Fruit fly (Drosophila melanogaster) whole organism, embryonic: ENCODE results near the gene LPCAT.
A peak's percentile ranks its signal among the peaks of the same experiment; 100 is the strongest.

Source experiments
- BtbVII ChIP-seq: fragments of 200-800 bp; sonication (Bioruptor generic); optimal IDR thresholded peaks from 3 replicates; lab custom pipeline; 2017; ENCODE audit warnings: missing biosample characterization, mild to moderate bottlenecking, missing genetic modification characterization
- CG1024 ChIP-seq: fragments of 200-800 bp; sonication (Bioruptor generic); IDR thresholded peaks from 2 replicates; pipeline ENCODE4 v1.3.6; 2022; ENCODE audit warnings: missing biosample characterization, missing genetic modification characterization
- CG10366 ChIP-seq: fragments of 200-800 bp; sonication (Bioruptor generic); IDR thresholded peaks from 2 replicates; pipeline ENCODE4 v1.3.6; 2022; ENCODE audit warnings: missing biosample characterization, missing genetic modification characterization
- CG11093 ChIP-seq: fragments of 200-800 bp; sonication (Bioruptor generic); IDR thresholded peaks from 3 replicates; pipeline ENCODE4 v1.3.6; 2022; ENCODE audit warnings: missing biosample characterization, missing genetic modification characterization
- CG12071 ChIP-seq: fragments of 200-800 bp; sonication (Bioruptor generic); optimal IDR thresholded peaks from 3 replicates; lab custom pipeline; 2018; ENCODE audit warnings: missing biosample characterization, mild to moderate bottlenecking, missing genetic modification characterization
- CG12236 ChIP-seq: fragments of 200-800 bp; sonication (Bioruptor generic); optimal IDR thresholded peaks from 2 replicates; lab custom pipeline; 2016; ENCODE audit warnings: missing biosample characterization, missing genetic modification characterization
- CG12942 ChIP-seq: fragments of 200-800 bp; sonication (Bioruptor generic); optimal IDR thresholded peaks from 3 replicates; lab custom pipeline; 2016; ENCODE audit warnings: missing biosample characterization, missing genetic modification characterization
- CG13424 ChIP-seq: fragments of 200-800 bp; sonication (Bioruptor generic); optimal IDR thresholded peaks from 2 replicates; lab custom pipeline; 2019; ENCODE audit warnings: missing biosample characterization, mild to moderate bottlenecking, missing genetic modification characterization, moderate library complexity
- CG15514 ChIP-seq: fragments of 200-800 bp; sonication (Bioruptor generic); optimal IDR thresholded peaks from 3 replicates; lab custom pipeline; 2017; ENCODE audit warnings: missing biosample characterization, missing genetic modification characterization, mild to moderate bottlenecking, moderate library complexity, missing genetic modification reagents
- CG15696 ChIP-seq: fragments of 200-800 bp; sonication (Bioruptor generic); optimal IDR thresholded peaks from 2 replicates; lab custom pipeline; 2019; ENCODE audit warnings: missing biosample characterization, mild to moderate bottlenecking, missing genetic modification characterization, moderate library complexity
- CG1603 ChIP-seq: fragments of 200-800 bp; sonication (Bioruptor generic); optimal IDR thresholded peaks from 2 replicates; lab custom pipeline; 2019; ENCODE audit warnings: missing biosample characterization, mild to moderate bottlenecking, missing genetic modification characterization, moderate library complexity
- CG34224 ChIP-seq: fragments of 200-800 bp; sonication (Bioruptor generic); IDR thresholded peaks from 3 replicates; pipeline ENCODE4 v1.3.6; 2022; ENCODE audit warnings: missing biosample characterization, missing genetic modification characterization; ENCODE audit not compliant: partially characterized antibody
- CG4328 ChIP-seq: fragments of 200-800 bp; sonication (Bioruptor generic); optimal IDR thresholded peaks from 3 replicates; lab custom pipeline; 2017; ENCODE audit warnings: missing biosample characterization, missing genetic modification reagents, missing genetic modification characterization
- CG5180 ChIP-seq: fragments of 200-800 bp; sonication (Bioruptor generic); optimal IDR thresholded peaks from 3 replicates; lab custom pipeline; 2017; ENCODE audit warnings: missing biosample characterization, missing genetic modification characterization, mild to moderate bottlenecking, moderate library complexity, missing genetic modification reagents
- CG6689 ChIP-seq: fragments of 200-800 bp; sonication (Bioruptor generic); IDR thresholded peaks from 2 replicates; pipeline ENCODE4 v1.3.6; 2022; ENCODE audit warnings: missing biosample characterization, missing genetic modification characterization
- CG8924 ChIP-seq: fragments of 200-800 bp; optimal IDR thresholded peaks from 3 replicates; lab custom pipeline; 2019; ENCODE audit warnings: missing biosample characterization, mild to moderate bottlenecking, missing genetic modification characterization, moderate library complexity
- CG9215 ChIP-seq: fragments of 200-800 bp; sonication (Bioruptor generic); IDR thresholded peaks from 2 replicates; pipeline ENCODE4 v1.3.6; 2022; ENCODE audit warnings: missing biosample characterization, missing genetic modification characterization
- CG9876 ChIP-seq: fragments of 200-800 bp; sonication (Bioruptor generic); optimal IDR thresholded peaks from 2 replicates; lab custom pipeline; 2016; ENCODE audit warnings: missing biosample characterization, missing genetic modification characterization
- Dip2 ChIP-seq: fragments of 200-800 bp; sonication (Bioruptor generic); IDR thresholded peaks from 2 replicates; pipeline ENCODE4 v1.3.6; 2022; ENCODE audit warnings: missing biosample characterization, missing genetic modification characterization
- Gug ChIP-seq: fragments of 200-800 bp; sonication (Bioruptor generic); IDR thresholded peaks from 4 replicates; pipeline ENCODE4 v1.3.6; 2022; ENCODE audit warnings: missing biosample characterization, missing genetic modification characterization
- HLH3B ChIP-seq: fragments of 200-800 bp; sonication (Bioruptor generic); IDR thresholded peaks from 2 replicates; pipeline ENCODE4 v1.3.6; 2022; ENCODE audit warnings: missing biosample characterization, missing genetic modification characterization
- Hr3 ChIP-seq: fragments of 200-800 bp; sonication (Bioruptor generic); optimal IDR thresholded peaks from 3 replicates; lab custom pipeline; 2016; ENCODE audit warnings: missing biosample characterization, missing genetic modification characterization
- Kr ChIP-seq: fragments of 200-800 bp; sonication (Bioruptor generic); optimal IDR thresholded peaks from 2 replicates; lab custom pipeline; 2017; ENCODE audit warnings: missing biosample characterization, mild to moderate bottlenecking, missing genetic modification characterization
- Med ChIP-seq: fragments of 200-800 bp; sonication (Bioruptor generic); peaks from one replicate; lab custom pipeline; 2016; ENCODE audit warnings: missing biosample characterization, missing genetic modification characterization, mild to moderate bottlenecking, inconsistent platforms, moderate library complexity
- Meics ChIP-seq: fragments of 200-800 bp; sonication (Bioruptor generic); optimal IDR thresholded peaks from 2 replicates; lab custom pipeline; 2017; ENCODE audit warnings: missing biosample characterization, mild to moderate bottlenecking, missing genetic modification characterization
- Oaz ChIP-seq: fragments of 200-800 bp; sonication (Bioruptor generic); IDR thresholded peaks from 2 replicates; pipeline ENCODE4 v1.3.6; 2022; ENCODE audit warnings: missing biosample characterization, missing genetic modification characterization
- Ravus ChIP-seq: fragments of 200-800 bp; sonication (Bioruptor generic); IDR thresholded peaks from 2 replicates; pipeline ENCODE4 v1.3.6; 2022; ENCODE audit warnings: missing biosample characterization, missing genetic modification characterization
- Rx ChIP-seq: fragments of 200-800 bp; sonication (Bioruptor generic); IDR thresholded peaks from 2 replicates; pipeline ENCODE4 v1.3.6; 2022; ENCODE audit warnings: missing biosample characterization, missing genetic modification characterization
- Spps ChIP-seq: fragments of 200-800 bp; sonication (Bioruptor generic); optimal IDR thresholded peaks from 2 replicates; lab custom pipeline; 2018; ENCODE audit warnings: missing biosample characterization, mild to moderate bottlenecking, missing genetic modification characterization
- Stat92E ChIP-seq, 3 experiments: fragments of >200 bp in 2 of 3; fragments of 200-800 bp in 1 of 3; sonication (Bioruptor generic) in 1 of 3; optimal IDR thresholded peaks; 2 replicates each; lab custom pipeline; 2017 to 2019; ENCODE audit warnings: missing biosample characterization in 3 of 3, missing genetic modification characterization in 3 of 3, mild to moderate bottlenecking in 1 of 3, moderate library complexity in 1 of 3
- Tbp ChIP-seq: fragments of >200 bp; optimal IDR thresholded peaks from 2 replicates; lab custom pipeline; 2018; ENCODE audit warnings: missing biosample characterization, missing genetic modification characterization
- YL-1 ChIP-seq: fragments of 200-800 bp; sonication (Bioruptor generic); optimal IDR thresholded peaks from 3 replicates; lab custom pipeline; 2017; ENCODE audit warnings: missing biosample characterization, mild to moderate bottlenecking, missing genetic modification characterization
- amos ChIP-seq: fragments of 200-800 bp; sonication (Bioruptor generic); IDR thresholded peaks from 2 replicates; pipeline ENCODE4 v1.3.6; 2022; ENCODE audit warnings: missing biosample characterization, missing genetic modification characterization; ENCODE audit not compliant: partially characterized antibody
- bigmax ChIP-seq: fragments of 200-800 bp; sonication (Bioruptor generic); optimal IDR thresholded peaks from 2 replicates; lab custom pipeline; 2018; ENCODE audit warnings: missing biosample characterization, mild to moderate bottlenecking, missing genetic modification characterization
- crc ChIP-seq: fragments of 200-800 bp; sonication (Bioruptor generic); optimal IDR thresholded peaks from 2 replicates; lab custom pipeline; 2016; ENCODE audit warnings: missing biosample characterization, missing genetic modification characterization
- dati ChIP-seq: fragments of 200-800 bp; sonication (Bioruptor generic); IDR thresholded peaks from 2 replicates; pipeline ENCODE4 v1.3.6; 2022; ENCODE audit warnings: missing biosample characterization, missing genetic modification characterization
- dm ChIP-seq: fragments of 200-800 bp; sonication (Bioruptor generic); optimal IDR thresholded peaks from 3 replicates; lab custom pipeline; 2016; ENCODE audit warnings: missing biosample characterization, missing genetic modification characterization
- esg ChIP-seq: fragments of 200-800 bp; sonication (Bioruptor generic); conservative IDR thresholded peaks from 2 replicates; pipeline ENCODE4 v1.3.6; 2022; ENCODE audit warnings: missing biosample characterization, missing genetic modification characterization
- ewg ChIP-seq: fragments of 200-800 bp; sonication (Bioruptor generic); optimal IDR thresholded peaks from 3 replicates; lab custom pipeline; 2017; ENCODE audit warnings: mild to moderate bottlenecking, missing biosample characterization, missing genetic modification reagents, missing genetic modification characterization
- fd96Cb ChIP-seq: fragments of 200-800 bp; sonication (Bioruptor generic); optimal IDR thresholded peaks from 2 replicates; lab custom pipeline; 2018; ENCODE audit warnings: missing biosample characterization, mild to moderate bottlenecking, missing genetic modification characterization, moderate library complexity
- insv ChIP-seq, 2 experiments: fragments of 200-800 bp; sonication (Bioruptor generic); optimal IDR thresholded peaks; 3 replicates each; lab custom pipeline; 2016 to 2018; ENCODE audit warnings: missing biosample characterization in 2 of 2, missing genetic modification characterization in 2 of 2
- jing ChIP-seq: fragments of 200-800 bp; sonication (Bioruptor generic); optimal IDR thresholded peaks from 2 replicates; lab custom pipeline; 2018; ENCODE audit warnings: missing biosample characterization, mild to moderate bottlenecking, missing genetic modification characterization
- kah ChIP-seq: fragments of 200-800 bp; sonication (Bioruptor generic); optimal IDR thresholded peaks from 2 replicates; lab custom pipeline; 2018; ENCODE audit warnings: missing biosample characterization, mild to moderate bottlenecking, missing genetic modification characterization
- klu ChIP-seq: fragments of 200-800 bp; sonication (Bioruptor generic); IDR thresholded peaks from 2 replicates; pipeline ENCODE4 v1.3.6; 2022; ENCODE audit warnings: missing biosample characterization, missing genetic modification characterization
- org-1 ChIP-seq: fragments of 200-800 bp; sonication (Bioruptor generic); optimal IDR thresholded peaks from 2 replicates; lab custom pipeline; 2017; ENCODE audit warnings: missing biosample characterization, missing genetic modification characterization
- pros ChIP-seq: fragments of 200-800 bp; sonication (Bioruptor generic); optimal IDR thresholded peaks from 3 replicates; lab custom pipeline; 2019; ENCODE audit warnings: missing biosample characterization, mild to moderate bottlenecking, missing genetic modification characterization, moderate library complexity
- slp2 ChIP-seq: fragments of 200-800 bp; sonication (Bioruptor generic); optimal IDR thresholded peaks from 2 replicates; lab custom pipeline; 2016; ENCODE audit warnings: missing biosample characterization, missing genetic modification characterization
- sob ChIP-seq: fragments of 200-800 bp; sonication (Bioruptor generic); IDR thresholded peaks from 2 replicates; pipeline ENCODE4 v1.3.6; 2022; ENCODE audit warnings: missing biosample characterization, missing genetic modification characterization
- unc-4 ChIP-seq: fragments of 200-800 bp; sonication (Bioruptor generic); IDR thresholded peaks from 2 replicates; pipeline ENCODE4 v1.3.6; 2022; ENCODE audit warnings: missing biosample characterization, missing genetic modification characterization; ENCODE audit not compliant: partially characterized antibody

LPCAT gene

dm6 chrX:9578696-9579509, 884 bp downstream of the LPCAT start (continued):
- TF ChIP-seq dati (GFP tag; lab: Robert Waterston, UW) (peak; percentile 97), Hr3 (peak; percentile 99), CG34224 (GFP tag; lab: Robert Waterston, UW) (no peak), jing (GFP tag; lab: Kevin White, UChicago) (peak; percentile 97), kah (GFP tag; lab: Kevin White, UChicago) (peak; percentile 90), CG10366 (GFP tag; lab: Robert Waterston, UW) (peak; percentile 99), Dip2 (peak; percentile 63), sob (peak; percentile 98), esg (GFP tag; lab: Robert Waterston, UW) (peak; percentile 97), CG15696 (tag; lab: Kevin White, UChicago) (peak; percentile 96), CG9215 (peak; percentile 97), CG12071 (GFP tag; lab: Kevin White, UChicago) (peak; percentile 96), CG5180 (peak; percentile 90), unc-4 (no peak), Oaz (GFP tag; lab: Robert Waterston, UW) (peak; percentile 92), CG6689 (GFP tag; lab: Robert Waterston, UW) (peak; percentile 98), org-1 (GFP tag; lab: Kevin White, UChicago) (peak; percentile 97), Ravus (GFP tag; lab: Robert Waterston, UW) (peak; percentile 94), CG11093 (GFP tag; lab: Robert Waterston, UW) (peak; percentile 98), Rx (GFP tag; lab: Robert Waterston, UW) (peak; percentile 99), CG15514 (GFP tag; lab: Kevin White, UChicago) (peak; percentile 89), CG1024 (GFP tag; lab: Robert Waterston, UW) (peak; percentile 96), CG1603 (tag; lab: Kevin White, UChicago) (peak; percentile 99), CG8924 (peak; percentile 98), Gug (GFP tag; lab: Robert Waterston, UW) (peak; percentile 99), slp2 (peak; percentile 98), Med (peak; percentile 100), fd96Cb (tag; lab: Kevin White, UChicago) (peak; percentile 99), crc (peak; percentile 97), CG13424 (tag; lab: Kevin White, UChicago) (peak; percentile 97), Kr (peak; percentile 81), ewg (peak; percentile 98), CG12236 (peak; percentile 96), YL-1 (GFP tag; lab: Kevin White, UChicago) (peak; percentile 72), Stat92E (GFP tag; optimal IDR thresholded peaks at IDR 0.05; lab: Kevin White, UChicago) (peak in 2 of 3 experiments; percentile 21 to 94), amos (GFP tag; lab: Robert Waterston, UW) (no peak), CG4328 (GFP tag; lab: Kevin White, UChicago) (peak; percentile 75), BtbVII (GFP tag; lab: Kevin White, UChicago) (peak; percentile 95), pros (GFP tag; lab: Kevin White, UChicago) (peak; percentile 89), klu (GFP tag; lab: Robert Waterston, UW) (peak; percentile 96), CG9876 (GFP tag; lab: Kevin White, UChicago) (peak; percentile 97), Meics (peak; percentile 96), dm (GFP tag; lab: Kevin White, UChicago) (peak; percentile 98), Spps (tag; lab: Kevin White, UChicago) (peak; percentile 96), bigmax (peak; percentile 59), insv (GFP tag; optimal IDR thresholded peaks at IDR 0.05; lab: Kevin White, UChicago) (peak; percentile 39 to 40), HLH3B (GFP tag; lab: Robert Waterston, UW) (peak; percentile 98), Tbp (GFP tag; lab: Kevin White, UChicago) (no peak), CG12942 (GFP tag; lab: Kevin White, UChicago) (peak; percentile 98)
